Fruit fly (Drosophila melanogaster) whole organism, embryonic: ENCODE measurements around the gene Snr1.
A peak's percentile ranks its signal among the peaks of the same experiment; 100 is the strongest.

Experiments used
- Adf1 ChIP-seq: fragments of 200-800 bp; sonication (Bioruptor generic); IDR thresholded peaks from 2 replicates; pipeline ENCODE4 v1.3.6; 2022; ENCODE audit warnings: missing biosample characterization, missing genetic modification characterization
- Atf3 ChIP-seq: fragments of 200-800 bp; sonication (Bioruptor generic); optimal IDR thresholded peaks from 3 replicates; lab custom pipeline; 2016; ENCODE audit warnings: missing biosample characterization, missing genetic modification characterization
- CG1024 ChIP-seq: fragments of 200-800 bp; sonication (Bioruptor generic); IDR thresholded peaks from 2 replicates; pipeline ENCODE4 v1.3.6; 2022; ENCODE audit warnings: missing biosample characterization, missing genetic modification characterization
- CG10565 ChIP-seq: fragments of 200-800 bp; sonication (Bioruptor generic); optimal IDR thresholded peaks from 3 replicates; lab custom pipeline; 2016; ENCODE audit warnings: missing biosample characterization, mild to moderate bottlenecking, missing genetic modification characterization
- CG11398 ChIP-seq: fragments of 200-800 bp; sonication (Bioruptor generic); optimal IDR thresholded peaks from 2 replicates; lab custom pipeline; 2016; ENCODE audit warnings: missing biosample characterization, missing genetic modification characterization
- CG11560 ChIP-seq: fragments of 200-800 bp; sonication (Bioruptor generic); IDR thresholded peaks from 3 replicates; pipeline ENCODE4 v1.3.6; 2022; ENCODE audit warnings: missing biosample characterization, missing genetic modification characterization
- CG11723 ChIP-seq: fragments of 200-800 bp; sonication (Bioruptor generic); optimal IDR thresholded peaks from 2 replicates; lab custom pipeline; 2017; ENCODE audit warnings: missing biosample characterization, mild to moderate bottlenecking, missing genetic modification characterization
- CG12104 ChIP-seq: fragments of 200-800 bp; sonication (Bioruptor generic); optimal IDR thresholded peaks from 3 replicates; lab custom pipeline; 2016; ENCODE audit warnings: missing biosample characterization, missing genetic modification characterization
- CG14667 ChIP-seq: fragments of 200-800 bp; sonication (Bioruptor generic); IDR thresholded peaks from 2 replicates; pipeline ENCODE4 v1.3.6; 2022; ENCODE audit warnings: missing biosample characterization, missing genetic modification characterization
- CG1647 ChIP-seq: fragments of 200-800 bp; sonication (Bioruptor generic); optimal IDR thresholded peaks from 3 replicates; lab custom pipeline; 2016; ENCODE audit warnings: missing biosample characterization, missing genetic modification characterization
- CG17912 ChIP-seq: fragments of 200-800 bp; sonication (Bioruptor generic); optimal IDR thresholded peaks from 2 replicates; lab custom pipeline; 2018; ENCODE audit warnings: missing biosample characterization, mild to moderate bottlenecking, missing genetic modification characterization
- CG18011 ChIP-seq: fragments of 200-800 bp; sonication (Bioruptor generic); optimal IDR thresholded peaks from 2 replicates; lab custom pipeline; 2017; ENCODE audit warnings: missing biosample characterization, missing genetic modification characterization, mild to moderate bottlenecking, moderate library complexity, missing genotype
- CG18599 ChIP-seq: fragments of 200-800 bp; sonication (Bioruptor generic); optimal IDR thresholded peaks from 3 replicates; lab custom pipeline; 2017; ENCODE audit warnings: missing biosample characterization, missing genetic modification characterization, mild to moderate bottlenecking, moderate library complexity, missing genetic modification reagents
- CG2678 ChIP-seq: fragments of 200-800 bp; sonication (Bioruptor generic); optimal IDR thresholded peaks from 3 replicates; lab custom pipeline; 2019; ENCODE audit warnings: missing biosample characterization, mild to moderate bottlenecking, missing genetic modification characterization, moderate library complexity
- CG30020 ChIP-seq: fragments of 200-800 bp; optimal IDR thresholded peaks from 2 replicates; lab custom pipeline; 2019; ENCODE audit warnings: missing biosample characterization, mild to moderate bottlenecking, missing genetic modification characterization, moderate library complexity
- CG32532 ChIP-seq: fragments of 200-800 bp; sonication (Bioruptor generic); IDR thresholded peaks from 2 replicates; pipeline ENCODE4 v1.3.6; 2022; ENCODE audit warnings: missing biosample characterization, missing genetic modification characterization
- CG32767 ChIP-seq: fragments of 200-800 bp; sonication (Bioruptor generic); IDR thresholded peaks from 2 replicates; pipeline ENCODE4 v1.3.6; 2022; ENCODE audit warnings: missing biosample characterization, missing genetic modification characterization
- CG42726 ChIP-seq: fragments of 200-800 bp; sonication (Bioruptor generic); IDR thresholded peaks from 2 replicates; pipeline ENCODE4 v1.3.6; 2022; ENCODE audit warnings: missing biosample characterization, missing genetic modification characterization; ENCODE audit not compliant: partially characterized antibody
- CG6654 ChIP-seq: fragments of 200-800 bp; sonication (Bioruptor generic); optimal IDR thresholded peaks from 2 replicates; lab custom pipeline; 2017; ENCODE audit warnings: missing biosample characterization, mild to moderate bottlenecking, missing genetic modification characterization
- CG6854 ChIP-seq: fragments of 200-800 bp; sonication (Bioruptor generic); optimal IDR thresholded peaks from 3 replicates; lab custom pipeline; 2017; ENCODE audit warnings: missing biosample characterization, mild to moderate bottlenecking, missing genetic modification characterization
- CG7928 ChIP-seq: fragments of 200-800 bp; sonication (Bioruptor generic); optimal IDR thresholded peaks from 2 replicates; lab custom pipeline; 2017; ENCODE audit warnings: missing biosample characterization, mild to moderate bottlenecking, missing genetic modification characterization
- CG8290 ChIP-seq, 3 experiments: fragments of 200-800 bp; sonication (Bioruptor generic); optimal IDR thresholded peaks; 2 replicates each; lab custom pipeline; 2016 to 2019; ENCODE audit warnings: missing biosample characterization in 3 of 3, missing genetic modification characterization in 3 of 3, mild to moderate bottlenecking in 2 of 3, moderate library complexity in 1 of 3
- CHES-1-like ChIP-seq: fragments of 200-800 bp; sonication (Bioruptor generic); optimal IDR thresholded peaks from 2 replicates; lab custom pipeline; 2016; ENCODE audit warnings: missing biosample characterization, missing genetic modification characterization
- CkIIα-i1 ChIP-seq: fragments of 200-800 bp; sonication (Bioruptor generic); IDR thresholded peaks from 2 replicates; pipeline ENCODE4 v1.3.6; 2022; ENCODE audit warnings: missing biosample characterization, missing genetic modification characterization
- Dad ChIP-seq: fragments of 200-800 bp; sonication (Bioruptor generic); optimal IDR thresholded peaks from 3 replicates; lab custom pipeline; 2016; ENCODE audit warnings: missing biosample characterization, missing genetic modification characterization
- Dll ChIP-seq: fragments of 200-800 bp; sonication (Bioruptor generic); IDR thresholded peaks from 4 replicates; pipeline ENCODE4 v1.3.6; 2022; ENCODE audit warnings: missing biosample characterization, missing genetic modification characterization; ENCODE audit not compliant: partially characterized antibody
- Ets97D ChIP-seq: fragments of 200-800 bp; sonication (Bioruptor generic); optimal IDR thresholded peaks from 3 replicates; lab custom pipeline; 2016; ENCODE audit warnings: missing biosample characterization, missing genetic modification characterization
- HLHmδ ChIP-seq: fragments of 200-800 bp; sonication (Bioruptor generic); optimal IDR thresholded peaks from 2 replicates; lab custom pipeline; 2018; ENCODE audit warnings: missing biosample characterization, mild to moderate bottlenecking, missing genetic modification characterization, moderate library complexity
- MTF-1 ChIP-seq: fragments of 200-800 bp; sonication (Bioruptor generic); optimal IDR thresholded peaks from 2 replicates; lab custom pipeline; 2018; ENCODE audit warnings: missing biosample characterization, mild to moderate bottlenecking, missing genetic modification characterization, borderline replicate concordance
- Ptx1 ChIP-seq: fragments of 200-800 bp; sonication (Bioruptor generic); IDR thresholded peaks from 2 replicates; pipeline ENCODE4 v1.3.6; 2022; ENCODE audit warnings: missing biosample characterization, missing genetic modification characterization
- Side ChIP-seq: fragments of 200-800 bp; sonication (Bioruptor generic); optimal IDR thresholded peaks from 2 replicates; lab custom pipeline; 2016; ENCODE audit warnings: missing biosample characterization, missing genetic modification characterization
- Sry-β ChIP-seq: fragments of 200-800 bp; sonication (Bioruptor generic); optimal IDR thresholded peaks from 2 replicates; lab custom pipeline; 2018; ENCODE audit warnings: missing biosample characterization, mild to moderate bottlenecking, missing genetic modification characterization, moderate library complexity
- TFAM ChIP-seq: fragments of 200-800 bp; sonication (Bioruptor generic); optimal IDR thresholded peaks from 2 replicates; lab custom pipeline; 2017; ENCODE audit warnings: missing biosample characterization, missing genetic modification characterization, inconsistent platforms
- Trl ChIP-seq, 3 experiments: fragments of >200 bp in 2 of 3; fragments of 200-800 bp in 1 of 3; sonication (Bioruptor generic) in 1 of 3; optimal IDR thresholded peaks; 2 replicates in 1 of 3; 3 replicates in 2 of 3; lab custom pipeline; 2016 to 2017; ENCODE audit warnings: missing biosample characterization in 1 of 3, missing genetic modification characterization in 1 of 3
- Vsx1 ChIP-seq: fragments of 200-800 bp; sonication (Bioruptor generic); optimal IDR thresholded peaks from 2 replicates; lab custom pipeline; 2017; ENCODE audit warnings: missing biosample characterization, mild to moderate bottlenecking, missing genetic modification characterization, missing genetic modification reagents
- bigmax ChIP-seq: fragments of 200-800 bp; sonication (Bioruptor generic); optimal IDR thresholded peaks from 2 replicates; lab custom pipeline; 2018; ENCODE audit warnings: missing biosample characterization, mild to moderate bottlenecking, missing genetic modification characterization
- dimm ChIP-seq: fragments of 200-800 bp; sonication (Bioruptor generic); IDR thresholded peaks from 2 replicates; pipeline ENCODE4 v1.3.6; 2022; ENCODE audit warnings: missing biosample characterization, missing genetic modification characterization
- dysf ChIP-seq: fragments of 200-800 bp; sonication (Bioruptor generic); IDR thresholded peaks from 3 replicates; pipeline ENCODE4 v1.3.6; 2022; ENCODE audit warnings: missing biosample characterization, missing genetic modification characterization
- ftz-f1 ChIP-seq: fragments of 200-800 bp; sonication (Bioruptor generic); optimal IDR thresholded peaks from 2 replicates; lab custom pipeline; 2016; ENCODE audit warnings: missing biosample characterization, missing genetic modification characterization
- gem ChIP-seq: fragments of 200-800 bp; sonication (Bioruptor generic); optimal IDR thresholded peaks from 2 replicates; lab custom pipeline; 2019; ENCODE audit warnings: missing biosample characterization, mild to moderate bottlenecking, missing genetic modification characterization, moderate library complexity
- gfzf ChIP-seq: fragments of 200-800 bp; sonication (Bioruptor generic); optimal IDR thresholded peaks from 2 replicates; lab custom pipeline; 2016; ENCODE audit warnings: missing biosample characterization, mild to moderate bottlenecking, missing genetic modification characterization, moderate library complexity
- kay ChIP-seq: fragments of 200-800 bp; sonication (Bioruptor generic); optimal IDR thresholded peaks from 2 replicates; lab custom pipeline; 2016; ENCODE audit warnings: missing biosample characterization, missing genetic modification characterization
- mld ChIP-seq: fragments of 200-800 bp; sonication (Bioruptor generic); IDR thresholded peaks from 3 replicates; pipeline ENCODE4 v1.3.6; 2022; ENCODE audit warnings: missing biosample characterization, missing genetic modification characterization; ENCODE audit not compliant: partially characterized antibody
- onecut ChIP-seq: fragments of 200-800 bp; sonication (Bioruptor generic); IDR thresholded peaks from 2 replicates; pipeline ENCODE4 v1.3.6; 2022; ENCODE audit warnings: missing biosample characterization, missing genetic modification characterization
- peb ChIP-seq: fragments of 200-800 bp; sonication (Bioruptor generic); IDR thresholded peaks from 2 replicates; pipeline ENCODE4 v1.3.6; 2022; ENCODE audit warnings: missing biosample characterization, missing genetic modification characterization
- pnt ChIP-seq: fragments of 200-800 bp; sonication (Bioruptor generic); optimal IDR thresholded peaks from 3 replicates; lab custom pipeline; 2016; ENCODE audit warnings: missing biosample characterization, missing genetic modification characterization
- psq ChIP-seq: fragments of 200-800 bp; sonication (Bioruptor generic); optimal IDR thresholded peaks from 2 replicates; lab custom pipeline; 2017; ENCODE audit warnings: missing biosample characterization, missing genetic modification characterization
- sc ChIP-seq, 3 experiments: fragments of >200 bp in 2 of 3; fragments of 200-800 bp in 1 of 3; sonication (Bioruptor generic) in 1 of 3; optimal IDR thresholded peaks; 2 replicates in 2 of 3; 3 replicates in 1 of 3; lab custom pipeline; 2017; ENCODE audit warnings: mild to moderate bottlenecking in 1 of 3, missing biosample characterization in 1 of 3, missing genetic modification characterization in 1 of 3, missing genetic modification reagents in 1 of 3
- so ChIP-seq: fragments of 200-800 bp; sonication (Bioruptor generic); IDR thresholded peaks from 3 replicates; pipeline ENCODE4 v1.3.6; 2022; ENCODE audit warnings: missing biosample characterization, missing genetic modification characterization
- toy ChIP-seq: fragments of 200-800 bp; sonication (Bioruptor generic); IDR thresholded peaks from 2 replicates; pipeline ENCODE4 v1.3.6; 2022; ENCODE audit warnings: missing biosample characterization, missing genetic modification characterization

The Snr1 gene

dm6 chr3R:5518627-5519026 lies 47.9 kb downstream of the Snr1 start (continued):
- TF ChIP-seq CG14667 (no peak), CG1024 (GFP tag; lab: Robert Waterston, UW) (no peak), Dad (GFP tag; lab: Kevin White, UChicago) (peak; percentile 49), sc (optimal IDR thresholded peaks at IDR 0.05; lab: Kevin White, UChicago) (no peak), sc (GFP tag; optimal IDR thresholded peaks at IDR 0.05; lab: Kevin White, UChicago) (peak; percentile 20), CG32532 (GFP tag; lab: Robert Waterston, UW) (no peak; the same call in 1 of the 2 replicates), Sry-β (GFP tag; lab: Kevin White, UChicago) (peak; percentile 11), CG10565 (GFP tag; lab: Kevin White, UChicago) (no peak), MTF-1 (GFP tag; lab: Kevin White, UChicago) (peak; percentile 35), Trl (optimal IDR thresholded peaks at IDR 0.05; lab: Kevin White, UChicago) (peak; percentile 18 to 56), Trl (GFP tag; optimal IDR thresholded peaks at IDR 0.05; lab: Kevin White, UChicago) (peak; percentile 52), ftz-f1 (GFP tag; lab: Kevin White, UChicago) (no peak), mld (GFP tag; lab: Robert Waterston, UW) (no peak), psq (GFP tag; lab: Kevin White, UChicago) (no peak), Ptx1 (GFP tag; lab: Robert Waterston, UW) (peak; percentile 53), Dll (GFP tag; lab: Robert Waterston, UW) (0 out of 4 replicates have a peak, but pooled peaks have one; percentile 28), CG6654 (peak; percentile 11), CG11560 (no peak), onecut (GFP tag; lab: Robert Waterston, UW) (peak; percentile 46), Ets97D (GFP tag; lab: Kevin White, UChicago) (no peak), CG11398 (GFP tag; lab: Kevin White, UChicago) (peak; percentile 45), gfzf (GFP tag; lab: Kevin White, UChicago) (no peak), CG18011 (GFP tag; lab: Kevin White, UChicago) (no peak), bigmax (no peak), CG6854 (GFP tag; lab: Kevin White, UChicago) (no peak), CG12104 (GFP tag; lab: Kevin White, UChicago) (peak; percentile 0), dysf (peak; percentile 60; the same call in 2 of the 3 replicates), CHES-1-like (GFP tag; lab: Kevin White, UChicago) (peak; percentile 15), CG11723 (GFP tag; lab: Kevin White, UChicago) (peak; percentile 27), Side (peak; percentile 44), peb (GFP tag; lab: Robert Waterston, UW) (no peak), so (GFP tag; lab: Robert Waterston, UW) (peak; percentile 50; the same call in 1 of the 3 replicates), kay (no peak), CG42726 (GFP tag; lab: Robert Waterston, UW) (no peak), pnt (GFP tag; lab: Kevin White, UChicago) (peak; percentile 36), CG2678 (peak; percentile 60), CG18599 (no peak), CG17912 (GFP tag; lab: Kevin White, UChicago) (no peak), dimm (no peak), Atf3 (GFP tag; lab: Kevin White, UChicago) (peak; percentile 15), Adf1 (GFP tag; lab: Robert Waterston, UW) (no peak), CG32767 (GFP tag; lab: Robert Waterston, UW) (no peak), CkIIα-i1 (GFP tag; lab: Robert Waterston, UW) (no peak), CG1647 (GFP tag; lab: Kevin White, UChicago) (no peak), TFAM (GFP tag; lab: Kevin White, UChicago) (no peak), toy (GFP tag; lab: Robert Waterston, UW) (no peak), gem (tag; lab: Kevin White, UChicago) (peak; percentile 72), HLHmδ (GFP tag; lab: Kevin White, UChicago) (peak; percentile 43), CG8290 (GFP tag; optimal IDR thresholded peaks at IDR 0.05; lab: Kevin White, UChicago) (peak; percentile 23), CG8290 (tag; optimal IDR thresholded peaks at IDR 0.05; lab: Kevin White, UChicago) (peak in 1 of 2 experiments; percentile 55), CG7928 (GFP tag; lab: Kevin White, UChicago) (no peak), CG30020 (tag; lab: Kevin White, UChicago) (no peak), Vsx1 (GFP tag; lab: Kevin White, UChicago) (no peak)
